Worm (Caenorhabditis elegans) whole organism, young adult: ENCODE results near the gene slc-25A10.

Experiments
- B0019.2 ChIP-seq: fragments of 200-800 bp; sonication (Bioruptor generic); conservative IDR thresholded peaks from 2 replicates; pipeline ENCODE4 v1.3.6; 2022; ENCODE audit warnings: missing genetic modification reagents, missing genetic modification characterization, missing compliant biosample characterization
- B0035.1 ChIP-seq: sonication (generic microtip); optimal IDR thresholded peaks from 2 replicates; lab custom pipeline; 2016; ENCODE audit warnings: missing genetic modification characterization, mild to moderate bottlenecking, missing compliant biosample characterization, missing genotype, missing genetic modification reagents
- C06A6.2 ChIP-seq: fragments of 200-800 bp; sonication (Bioruptor generic); conservative IDR thresholded peaks from 2 replicates; pipeline ENCODE4 v1.3.6; 2022; ENCODE audit warnings: missing genetic modification characterization, missing compliant biosample characterization
- D2030.7 ChIP-seq: fragments of 200-800 bp; sonication (Bioruptor generic); IDR thresholded peaks from 2 replicates; pipeline ENCODE4 v1.3.6; 2022; ENCODE audit warnings: missing genetic modification reagents, missing genetic modification characterization, missing compliant biosample characterization
- F22D6.2 ChIP-seq: sonication (generic microtip); optimal IDR thresholded peaks from 2 replicates; lab custom pipeline; 2016; ENCODE audit warnings: mild to moderate bottlenecking, missing genetic modification characterization, missing compliant biosample characterization
- F39B2.1 ChIP-seq: fragments of 200-800 bp; sonication (Bioruptor generic); IDR thresholded peaks from 2 replicates; pipeline ENCODE4 v1.3.6; 2022; ENCODE audit warnings: missing genetic modification reagents, missing genetic modification characterization, missing compliant biosample characterization
- F55B11.4 ChIP-seq: sonication (generic microtip); optimal IDR thresholded peaks from 2 replicates; lab custom pipeline; 2016; ENCODE audit warnings: missing compliant biosample characterization, missing genetic modification characterization, borderline replicate concordance; ENCODE audit not compliant: insufficient read depth
- K11D2.4 ChIP-seq: fragments of 200-800 bp; sonication (Bioruptor generic); IDR thresholded peaks from 2 replicates; pipeline ENCODE4 v1.3.6; 2022; ENCODE audit warnings: missing genetic modification reagents, missing genetic modification characterization, missing compliant biosample characterization
- Y67H2A.10 ChIP-seq: fragments of 200-800 bp; sonication (Bioruptor generic); conservative IDR thresholded peaks from 2 replicates; pipeline ENCODE4 v1.3.6; 2022; ENCODE audit warnings: missing genetic modification reagents, missing genetic modification characterization, missing compliant biosample characterization
- aptf-3 ChIP-seq: fragments of 200-800 bp; sonication (Bioruptor generic); IDR thresholded peaks from 2 replicates; pipeline ENCODE4 v1.3.6; 2022; ENCODE audit warnings: missing genetic modification characterization, missing compliant biosample characterization
- atf-7 ChIP-seq: sonication (generic microtip); optimal IDR thresholded peaks from 2 replicates; lab custom pipeline; 2017; ENCODE audit warnings: mild to moderate bottlenecking, missing genetic modification characterization, missing compliant biosample characterization
- attf-3 ChIP-seq: fragments of 200-800 bp; sonication (Bioruptor generic); conservative IDR thresholded peaks from 2 replicates; pipeline ENCODE4 v1.3.6; 2022; ENCODE audit warnings: missing genetic modification reagents, missing genetic modification characterization, missing compliant biosample characterization
- attf-6 ChIP-seq: fragments of 200-800 bp; sonication (Bioruptor generic); IDR thresholded peaks from 2 replicates; pipeline ENCODE4 v1.3.6; 2022; ENCODE audit warnings: missing genetic modification reagents, missing genetic modification characterization, missing compliant biosample characterization
- ceh-27 ChIP-seq: fragments of 200-800 bp; sonication (Bioruptor generic); optimal IDR thresholded peaks from 2 replicates; lab custom pipeline; 2018; ENCODE audit warnings: mild to moderate bottlenecking, missing genetic modification characterization, moderate library complexity, missing compliant biosample characterization
- ceh-91 ChIP-seq: fragments of 200-800 bp; sonication (Bioruptor generic); IDR thresholded peaks from 2 replicates; pipeline ENCODE4 v1.3.6; 2022; ENCODE audit warnings: missing genetic modification reagents, missing genetic modification characterization, missing compliant biosample characterization
- chd-7 ChIP-seq: sonication (generic microtip); optimal IDR thresholded peaks from 2 replicates; lab custom pipeline; 2016; ENCODE audit warnings: mild to moderate bottlenecking, missing genetic modification characterization, moderate library complexity, missing compliant biosample characterization
- die-1 ChIP-seq: sonication (generic microtip); optimal IDR thresholded peaks from 2 replicates; lab custom pipeline; 2016; ENCODE audit warnings: missing genotype, mild to moderate bottlenecking, missing genetic modification characterization, missing compliant biosample characterization
- dpl-1 ChIP-seq: fragments of 150-350 bp; optimal IDR thresholded peaks from 2 replicates; lab custom pipeline; 2014; ENCODE audit warnings: missing biosample characterization, missing genetic modification reagents, missing genetic modification characterization
- egrh-3 ChIP-seq: fragments of 200-800 bp; sonication (Bioruptor generic); IDR thresholded peaks from 2 replicates; pipeline ENCODE4 v1.3.6; 2022; ENCODE audit warnings: missing genetic modification reagents, missing genetic modification characterization, missing compliant biosample characterization
- ets-4 ChIP-seq: fragments of 200-800 bp; sonication (Bioruptor generic); optimal IDR thresholded peaks from 2 replicates; lab custom pipeline; 2018; ENCODE audit warnings: mild to moderate bottlenecking, missing genetic modification characterization, missing compliant biosample characterization
- hlh-26 ChIP-seq: fragments of 200-800 bp; sonication (Bioruptor generic); conservative IDR thresholded peaks from 2 replicates; pipeline ENCODE4 v1.3.6; 2022; ENCODE audit warnings: missing genetic modification reagents, missing genetic modification characterization, missing compliant biosample characterization
- hmg-1.2 ChIP-seq: fragments of 200-800 bp; sonication (Bioruptor generic); IDR thresholded peaks from 2 replicates; pipeline ENCODE4 v1.3.6; 2022; ENCODE audit warnings: missing genetic modification reagents, missing genetic modification characterization, missing compliant biosample characterization
- lag-1 ChIP-seq: fragments of 200-800 bp; sonication (Bioruptor generic); IDR thresholded peaks from 2 replicates; pipeline ENCODE4 v1.3.6; 2022; ENCODE audit warnings: missing genetic modification reagents, missing genetic modification characterization, missing compliant biosample characterization
- let-526 ChIP-seq: fragments of 200-800 bp; sonication (Bioruptor generic); IDR thresholded peaks from 2 replicates; pipeline ENCODE4 v1.3.6; 2022; ENCODE audit warnings: missing genetic modification reagents, missing genetic modification characterization, missing compliant biosample characterization
- let-607 ChIP-seq, 2 experiments: fragments of 200-800 bp in 1 of 2; sonication (Bioruptor generic) in 1 of 2; sonication (generic microtip) in 1 of 2; optimal IDR thresholded peaks; 2 replicates each; lab custom pipeline; 2016 to 2018; ENCODE audit warnings: mild to moderate bottlenecking in 2 of 2, missing compliant biosample characterization in 2 of 2, missing genetic modification characterization in 2 of 2, moderate library complexity in 2 of 2, missing genotype in 1 of 2
- lin-26 ChIP-seq: fragments of 200-800 bp; sonication (Bioruptor generic); IDR thresholded peaks from 2 replicates; pipeline ENCODE4 v1.3.6; 2022; ENCODE audit warnings: missing genetic modification reagents, missing genetic modification characterization, missing compliant biosample characterization
- lin-35 ChIP-seq, 3 experiments: fragments of 150-350 bp in 2 of 3; sonication (generic microtip) in 1 of 3; optimal IDR thresholded peaks; 2 replicates each; lab custom pipeline; 2014 to 2018; ENCODE audit warnings: missing biosample characterization in 3 of 3, missing genetic modification characterization in 3 of 3, missing genetic modification reagents in 3 of 3
- lin-54 ChIP-seq: fragments of 200-800 bp; sonication (Bioruptor generic); optimal IDR thresholded peaks from 2 replicates; lab custom pipeline; 2018; ENCODE audit warnings: mild to moderate bottlenecking, missing genetic modification characterization, missing compliant biosample characterization
- lsy-27 ChIP-seq: sonication (generic microtip); optimal IDR thresholded peaks from 2 replicates; lab custom pipeline; 2017; ENCODE audit warnings: missing genetic modification characterization, mild to moderate bottlenecking, missing compliant biosample characterization, antibody characterized with exemption, missing genotype, borderline replicate concordance; ENCODE audit not compliant: insufficient read depth
- madf-10 ChIP-seq: sonication (generic microtip); optimal IDR thresholded peaks from 2 replicates; lab custom pipeline; 2016; ENCODE audit warnings: mild to moderate bottlenecking, missing genetic modification characterization, missing compliant biosample characterization
- madf-3 ChIP-seq: fragments of 200-800 bp; sonication (Bioruptor generic); IDR thresholded peaks from 2 replicates; pipeline ENCODE4 v1.3.6; 2022; ENCODE audit warnings: missing genetic modification reagents, missing genetic modification characterization, missing compliant biosample characterization
- madf-8 ChIP-seq: fragments of 200-800 bp; sonication (Bioruptor generic); conservative IDR thresholded peaks from 2 replicates; pipeline ENCODE4 v1.3.6; 2022; ENCODE audit warnings: missing genetic modification reagents, missing genetic modification characterization, missing compliant biosample characterization
- mcd-1 ChIP-seq: fragments of 200-800 bp; sonication (Bioruptor generic); IDR thresholded peaks from 2 replicates; pipeline ENCODE4 v1.3.6; 2022; ENCODE audit warnings: missing genetic modification reagents, missing genetic modification characterization, missing compliant biosample characterization
- nfya-1 ChIP-seq: sonication (generic microtip); optimal IDR thresholded peaks from 2 replicates; lab custom pipeline; 2017; ENCODE audit warnings: antibody characterized with exemption, missing compliant biosample characterization, missing genetic modification characterization, borderline replicate concordance; ENCODE audit not compliant: insufficient read depth
- nhr-27 ChIP-seq: fragments of 200-800 bp; sonication (Bioruptor generic); optimal IDR thresholded peaks from 2 replicates; lab custom pipeline; 2018; ENCODE audit warnings: mild to moderate bottlenecking, missing genetic modification characterization, moderate library complexity, missing compliant biosample characterization
- nhr-90 ChIP-seq: sonication (generic microtip); optimal IDR thresholded peaks from 2 replicates; lab custom pipeline; 2016; ENCODE audit warnings: missing genotype, mild to moderate bottlenecking, missing genetic modification characterization, missing compliant biosample characterization
- rcor-1 ChIP-seq: fragments of 200-800 bp; sonication (Bioruptor generic); IDR thresholded peaks from 2 replicates; pipeline ENCODE4 v1.3.6; 2022; ENCODE audit warnings: missing genetic modification reagents, missing genetic modification characterization, missing compliant biosample characterization
- rec-8 ChIP-seq, 2 experiments: sonication (generic microtip); optimal IDR thresholded peaks; 2 replicates each; lab custom pipeline; 2016; ENCODE audit warnings: mild to moderate bottlenecking in 2 of 2, missing genetic modification characterization in 2 of 2, missing genetic modification reagents in 2 of 2, missing genotype in 2 of 2, missing biosample characterization in 1 of 2, missing compliant biosample characterization in 1 of 2, moderate library complexity in 1 of 2
- sea-2 ChIP-seq: fragments of 200-800 bp; sonication (Bioruptor generic); IDR thresholded peaks from 2 replicates; pipeline ENCODE4 v1.3.6; 2022; ENCODE audit warnings: missing genetic modification characterization, missing compliant biosample characterization
- sptf-2 ChIP-seq: fragments of 200-800 bp; sonication (Bioruptor generic); optimal IDR thresholded peaks from 2 replicates; lab custom pipeline; 2018; ENCODE audit warnings: mild to moderate bottlenecking, missing genetic modification characterization, missing compliant biosample characterization
- tbp1 ChIP-seq: fragments of 200-800 bp; sonication (Bioruptor generic); optimal IDR thresholded peaks from 2 replicates; lab custom pipeline; 2018; ENCODE audit warnings: mild to moderate bottlenecking, missing genetic modification characterization, missing compliant biosample characterization
- unc-62 ChIP-seq: fragments of 150-350 bp; optimal IDR thresholded peaks from 2 replicates; lab custom pipeline; 2014; ENCODE audit warnings: missing biosample characterization, missing genetic modification reagents, missing genetic modification characterization
- zfh-2 ChIP-seq: fragments of 200-800 bp; sonication (Bioruptor generic); conservative IDR thresholded peaks from 2 replicates; pipeline ENCODE4 v1.3.6; 2022; ENCODE audit warnings: missing genetic modification reagents, missing genetic modification characterization, missing compliant biosample characterization
- ztf-18 ChIP-seq: sonication (generic microtip); optimal IDR thresholded peaks from 2 replicates; lab custom pipeline; 2016; ENCODE audit warnings: missing genotype, mild to moderate bottlenecking, missing genetic modification characterization, missing compliant biosample characterization
- ztf-26 ChIP-seq: sonication (generic microtip); optimal IDR thresholded peaks from 2 replicates; lab custom pipeline; 2017; ENCODE audit warnings: missing genetic modification characterization, missing compliant biosample characterization
- ztf-28 ChIP-seq: fragments of 200-800 bp; sonication (Bioruptor generic); IDR thresholded peaks from 2 replicates; pipeline ENCODE4 v1.3.6; 2022; ENCODE audit warnings: missing genetic modification reagents, missing genetic modification characterization, missing compliant biosample characterization
- ztf-3 ChIP-seq: fragments of 200-800 bp; sonication (Bioruptor generic); optimal IDR thresholded peaks from 2 replicates; lab custom pipeline; 2018; ENCODE audit warnings: mild to moderate bottlenecking, missing genetic modification characterization, missing compliant biosample characterization

The slc-25A10 gene

DNA sequence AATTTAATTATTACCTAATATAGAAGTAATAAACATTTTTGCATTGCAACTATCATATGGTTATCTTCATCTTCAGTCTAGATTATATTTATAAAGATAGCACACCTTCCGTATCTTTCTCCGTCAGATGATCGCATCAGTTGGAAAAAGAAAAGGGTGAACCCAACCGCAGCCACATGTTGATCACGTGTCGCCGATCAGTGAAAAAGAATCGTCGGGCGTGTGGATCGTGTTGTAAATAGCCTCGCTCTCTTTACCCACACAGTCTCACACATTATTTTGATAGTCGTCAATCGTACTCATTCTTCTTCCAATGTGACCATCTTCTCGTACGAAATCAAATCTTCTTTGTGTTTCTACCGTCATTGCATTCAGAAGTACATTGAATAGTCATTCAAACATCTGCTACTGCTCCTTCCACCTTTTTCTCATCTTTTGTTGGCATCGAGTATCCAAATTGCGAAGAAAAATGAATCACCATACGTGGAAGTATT lies 18.4 kb upstream of the slc-25A10 start:
- TF ChIP-seq nhr-90 (tag; lab: Kevin White, UChicago), result peak; percentile 82
- TF ChIP-seq ztf-28 (GFP tag; lab: Robert Waterston, UW), result no peak
- peak in 1 of 3 experiments; percentile 66 for TF ChIP-seq lin-35 (GFP tag; optimal IDR thresholded peaks at IDR 0.05; lab: Kevin White, UChicago)
- TF ChIP-seq lin-26 (GFP tag; lab: Robert Waterston, UW), result peak; percentile 84
- TF ChIP-seq F39B2.1 (GFP tag; lab: Robert Waterston, UW), result no peak
- TF ChIP-seq Y67H2A.10, result no peak
- TF ChIP-seq F55B11.4 (tag; lab: Kevin White, UChicago), result no peak
- TF ChIP-seq B0035.1 (tag; lab: Kevin White, UChicago), result peak; percentile 77
- TF ChIP-seq tbp1 (GFP tag; lab: Kevin White, UChicago), result peak; percentile 69
- TF ChIP-seq lsy-27 (tag; lab: Kevin White, UChicago), result no peak
- no peak for TF ChIP-seq dpl-1 (GFP tag; lab: Kevin White, UChicago)
- no peak for TF ChIP-seq hlh-26 (GFP tag; lab: Robert Waterston, UW)
- TF ChIP-seq sptf-2 (GFP tag; lab: Kevin White, UChicago), result no peak
- peak; percentile 48 for TF ChIP-seq ztf-3 (GFP tag; lab: Kevin White, UChicago)
- TF ChIP-seq rec-8 (tag; optimal IDR thresholded peaks at IDR 0.05; lab: Kevin White, UChicago), result no peak
- TF ChIP-seq aptf-3, result no peak
- peak; percentile 88 for TF ChIP-seq C06A6.2 (GFP tag; lab: Robert Waterston, UW)
- peak; percentile 54 for TF ChIP-seq rcor-1 (GFP tag; lab: Robert Waterston, UW)
- TF ChIP-seq attf-3 (GFP tag; lab: Robert Waterston, UW), result no peak
- TF ChIP-seq B0019.2 (GFP tag; lab: Robert Waterston, UW), result no peak; the same call in 1 of the 2 replicates
- peak; percentile 37 to 60 for TF ChIP-seq let-607 (tag; optimal IDR thresholded peaks at IDR 0.05; lab: Kevin White, UChicago)
- TF ChIP-seq attf-6 (GFP tag; lab: Robert Waterston, UW), result 0 out of 2 replicates have a peak, but pooled peaks have one; percentile 30
- TF ChIP-seq F22D6.2, result peak; percentile 95
- peak; percentile 42 for TF ChIP-seq unc-62 (GFP tag; lab: Kevin White, UChicago)
- TF ChIP-seq mcd-1 (GFP tag; lab: Robert Waterston, UW), result peak; percentile 47; the same call in 1 of the 2 replicates
- peak; percentile 95 for TF ChIP-seq chd-7 (tag; lab: Kevin White, UChicago)
- TF ChIP-seq nhr-27 (tag; lab: Kevin White, UChicago), result peak; percentile 61
- TF ChIP-seq die-1 (tag; lab: Kevin White, UChicago), result peak; percentile 71
- 0 out of 2 replicates have a peak, but pooled peaks have one; percentile 25 for TF ChIP-seq lag-1 (GFP tag; lab: Robert Waterston, UW)
- TF ChIP-seq ceh-27 (GFP tag; lab: Kevin White, UChicago), result peak; percentile 79
- TF ChIP-seq nfya-1 (tag; lab: Kevin White, UChicago), result no peak
- peak; percentile 74 for TF ChIP-seq madf-10 (tag; lab: Kevin White, UChicago)
- TF ChIP-seq lin-54 (GFP tag; lab: Kevin White, UChicago), result peak; percentile 58
- no peak for TF ChIP-seq madf-8 (GFP tag; lab: Robert Waterston, UW)
- TF ChIP-seq ztf-26 (tag; lab: Kevin White, UChicago), result peak; percentile 97
- TF ChIP-seq atf-7 (tag; lab: Kevin White, UChicago), result peak; percentile 95
- TF ChIP-seq madf-3 (GFP tag; lab: Robert Waterston, UW), result 0 out of 2 replicates have a peak, but pooled peaks have one; percentile 45
- no peak for TF ChIP-seq sea-2 (GFP tag; lab: Robert Waterston, UW)
- TF ChIP-seq K11D2.4 (GFP tag; lab: Robert Waterston, UW), result peak; percentile 89
- no peak for TF ChIP-seq ets-4
- TF ChIP-seq ceh-91 (GFP tag; lab: Robert Waterston, UW), result no peak
- TF ChIP-seq zfh-2 (GFP tag; lab: Robert Waterston, UW), result peak; percentile 45
- peak; percentile 8; the same call in 1 of the 2 replicates for TF ChIP-seq egrh-3 (GFP tag; lab: Robert Waterston, UW)
- peak; percentile 32 for TF ChIP-seq ztf-18
- peak; percentile 59 for TF ChIP-seq hmg-1.2 (GFP tag; lab: Robert Waterston, UW)
- TF ChIP-seq let-526 (GFP tag; lab: Robert Waterston, UW), result peak; percentile 61; the same call in 1 of the 2 replicates
- TF ChIP-seq D2030.7 (GFP tag; lab: Robert Waterston, UW), result no peak
